Worm (Caenorhabditis elegans) whole organism, L1 larva: ENCODE results near the gene str-220.
A peak's percentile ranks its signal among the peaks of the same experiment; 100 is the strongest.

Experiments used
- C16A3.4 ChIP-seq: fragments of 150-350 bp; optimal IDR thresholded peaks from 2 replicates; lab custom pipeline; 2014; ENCODE audit warnings: missing biosample characterization, missing genetic modification characterization
- F16B12.6 ChIP-seq: fragments of 150-350 bp; optimal IDR thresholded peaks from 2 replicates; lab custom pipeline; 2014; ENCODE audit warnings: missing biosample characterization, missing genetic modification characterization
- Y116A8C.19 ChIP-seq: sonication (generic microtip); optimal IDR thresholded peaks from 2 replicates; lab custom pipeline; 2016; ENCODE audit warnings: missing compliant biosample characterization, missing genetic modification characterization, borderline replicate concordance
- alr-1 ChIP-seq: fragments of 200-800 bp; sonication (Bioruptor generic); optimal IDR thresholded peaks from 2 replicates; lab custom pipeline; 2018; ENCODE audit warnings: borderline replicate concordance, mild to moderate bottlenecking, missing genetic modification characterization, missing compliant biosample characterization
- aly-2 ChIP-seq: fragments of 150-350 bp; optimal IDR thresholded peaks from 2 replicates; lab custom pipeline; 2014; ENCODE audit warnings: missing biosample characterization, missing genetic modification characterization
- ama-1 ChIP-seq: fragments of 150-350 bp; optimal IDR thresholded peaks from 2 replicates; lab custom pipeline; 2014
- blmp-1 ChIP-seq: fragments of 150-350 bp; optimal IDR thresholded peaks from 2 replicates; lab custom pipeline; 2014; ENCODE audit warnings: missing biosample characterization, missing genetic modification characterization
- ceh-8 ChIP-seq: fragments of 200-800 bp; sonication (Bioruptor generic); optimal IDR thresholded peaks from 2 replicates; lab custom pipeline; 2018; ENCODE audit warnings: mild to moderate bottlenecking, missing genetic modification characterization, moderate library complexity, missing compliant biosample characterization
- ces-1 ChIP-seq: fragments of 150-350 bp; optimal IDR thresholded peaks from 2 replicates; lab custom pipeline; 2014; ENCODE audit warnings: missing biosample characterization, missing genetic modification reagents, missing genetic modification characterization
- dpl-1 ChIP-seq, 3 experiments: fragments of 150-350 bp in 2 of 3; sonication (generic microtip) in 1 of 3; optimal IDR thresholded peaks; 2 replicates each; lab custom pipeline; 2014 to 2017; ENCODE audit warnings: missing biosample characterization in 3 of 3, missing genetic modification characterization in 3 of 3, missing genetic modification reagents in 3 of 3
- efl-3 ChIP-seq: fragments of 200-800 bp; sonication (Bioruptor generic); optimal IDR thresholded peaks from 2 replicates; lab custom pipeline; 2018; ENCODE audit warnings: mild to moderate bottlenecking, missing genetic modification characterization, missing compliant biosample characterization
- egl-27 ChIP-seq, 2 experiments: fragments of 150-350 bp in 1 of 2; sonication (generic microtip); optimal IDR thresholded peaks; 3 replicates each; lab custom pipeline; 2017 to 2018; ENCODE audit warnings: missing biosample characterization in 2 of 2, missing genetic modification characterization in 2 of 2, missing genetic modification reagents in 2 of 2
- elt-3 ChIP-seq, 6 experiments: fragments of 150-350 bp in 1 of 6; sonication (generic microtip); optimal IDR thresholded peaks; 2 replicates each; lab custom pipeline; 2017 to 2018; ENCODE audit warnings: missing biosample characterization in 6 of 6, missing genetic modification characterization in 6 of 6, inconsistent platforms in 1 of 6
- fkh-10 ChIP-seq: sonication (generic microtip); optimal IDR thresholded peaks from 2 replicates; lab custom pipeline; 2017; ENCODE audit warnings: missing biosample characterization, missing genetic modification reagents, missing genetic modification characterization
- fkh-4 ChIP-seq: sonication (generic microtip); optimal IDR thresholded peaks from 2 replicates; lab custom pipeline; 2016; ENCODE audit warnings: missing compliant biosample characterization, missing genetic modification characterization, borderline replicate concordance
- fkh-8 ChIP-seq: sonication (generic microtip); optimal IDR thresholded peaks from 2 replicates; lab custom pipeline; 2016; ENCODE audit warnings: mild to moderate bottlenecking, missing genetic modification characterization, missing compliant biosample characterization
- fos-1 ChIP-seq: fragments of 150-350 bp; optimal IDR thresholded peaks from 2 replicates; lab custom pipeline; 2014; ENCODE audit warnings: missing biosample characterization, missing genetic modification characterization
- grh-1 ChIP-seq: fragments of 200-800 bp; sonication (Bioruptor generic); IDR thresholded peaks from 2 replicates; pipeline ENCODE4 v1.3.6; 2022; ENCODE audit warnings: missing genetic modification reagents, missing genetic modification characterization, missing compliant biosample characterization
- hpl-2 ChIP-seq: fragments of 150-350 bp; optimal IDR thresholded peaks from 2 replicates; lab custom pipeline; 2014; ENCODE audit warnings: missing biosample characterization, missing genetic modification reagents, missing genetic modification characterization
- irx-1 ChIP-seq: sonication (generic microtip); optimal IDR thresholded peaks from 2 replicates; lab custom pipeline; 2016; ENCODE audit warnings: missing genetic modification characterization, missing compliant biosample characterization
- lin-13 ChIP-seq: fragments of 150-350 bp; optimal IDR thresholded peaks from 2 replicates; lab custom pipeline; 2014; ENCODE audit warnings: missing biosample characterization, missing genetic modification reagents, missing genetic modification characterization
- lin-15B ChIP-seq: fragments of 150-350 bp; sonication (generic microtip); optimal IDR thresholded peaks from 3 replicates; lab custom pipeline; 2014; ENCODE audit warnings: missing biosample characterization, missing genetic modification characterization
- lin-35 ChIP-seq, 2 experiments: fragments of 150-350 bp; optimal IDR thresholded peaks; 2 replicates each; lab custom pipeline; 2014; ENCODE audit warnings: missing biosample characterization in 2 of 2, missing genetic modification characterization in 2 of 2, missing genetic modification reagents in 2 of 2
- lir-3 ChIP-seq: sonication (generic microtip); optimal IDR thresholded peaks from 2 replicates; lab custom pipeline; 2016; ENCODE audit warnings: mild to moderate bottlenecking, missing genetic modification characterization, moderate library complexity, missing compliant biosample characterization; ENCODE audit not compliant: poor library complexity
- mdl-1 ChIP-seq, 2 experiments: fragments of 150-350 bp; optimal IDR thresholded peaks; 2 replicates each; lab custom pipeline; 2014 to 2017; ENCODE audit warnings: missing biosample characterization in 2 of 2, missing genetic modification characterization in 2 of 2, inconsistent platforms in 1 of 2
- mep-1 ChIP-seq: fragments of 150-350 bp; optimal IDR thresholded peaks from 2 replicates; lab custom pipeline; 2014; ENCODE audit warnings: missing biosample characterization, missing genetic modification characterization
- nhr-11 ChIP-seq: fragments of 150-350 bp; optimal IDR thresholded peaks from 2 replicates; lab custom pipeline; 2014; ENCODE audit warnings: missing biosample characterization, missing genetic modification characterization
- nhr-12 ChIP-seq: sonication (generic microtip); optimal IDR thresholded peaks from 2 replicates; lab custom pipeline; 2017; ENCODE audit warnings: missing biosample characterization, missing genetic modification characterization
- nhr-19 ChIP-seq: fragments of 200-800 bp; sonication (Bioruptor generic); conservative IDR thresholded peaks from 2 replicates; pipeline ENCODE4 v1.3.6; 2022; ENCODE audit warnings: missing genetic modification characterization, missing compliant biosample characterization
- nhr-237 ChIP-seq: fragments of 150-350 bp; optimal IDR thresholded peaks from 2 replicates; lab custom pipeline; 2014; ENCODE audit warnings: missing biosample characterization, missing genetic modification characterization
- nhr-28 ChIP-seq: fragments of 150-350 bp; optimal IDR thresholded peaks from 2 replicates; lab custom pipeline; 2014; ENCODE audit warnings: missing biosample characterization, missing genetic modification characterization
- nhr-47 ChIP-seq: sonication (generic microtip); optimal IDR thresholded peaks from 2 replicates; lab custom pipeline; 2016; ENCODE audit warnings: mild to moderate bottlenecking, missing genetic modification characterization, moderate library complexity, missing compliant biosample characterization
- nhr-71 ChIP-seq: sonication (generic microtip); optimal IDR thresholded peaks from 2 replicates; lab custom pipeline; 2016; ENCODE audit warnings: mild to moderate bottlenecking, missing genetic modification characterization, moderate library complexity, missing compliant biosample characterization
- nhr-77 ChIP-seq: fragments of 150-350 bp; optimal IDR thresholded peaks from 2 replicates; lab custom pipeline; 2014; ENCODE audit warnings: missing biosample characterization, missing genetic modification characterization
- nhr-85 ChIP-seq: sonication (generic microtip); peaks from one replicate; lab custom pipeline; 2016; ENCODE audit warnings: missing genetic modification characterization, inconsistent platforms, missing compliant biosample characterization
- nhr-90 ChIP-seq: sonication (generic microtip); optimal IDR thresholded peaks from 2 replicates; lab custom pipeline; 2016; ENCODE audit warnings: mild to moderate bottlenecking, missing genetic modification characterization, missing compliant biosample characterization; ENCODE audit not compliant: poor library complexity
- pag-3 ChIP-seq: sonication (generic microtip); optimal IDR thresholded peaks from 2 replicates; lab custom pipeline; 2017; ENCODE audit warnings: missing genetic modification characterization, mild to moderate bottlenecking, missing compliant biosample characterization, antibody characterized with exemption, borderline replicate concordance; ENCODE audit not compliant: insufficient read depth
- pax-3 ChIP-seq: fragments of 200-800 bp; sonication (Bioruptor generic); optimal IDR thresholded peaks from 2 replicates; lab custom pipeline; 2018; ENCODE audit warnings: mild to moderate bottlenecking, missing genetic modification characterization, moderate library complexity, missing compliant biosample characterization
- pqm-1 ChIP-seq: sonication (generic microtip); optimal IDR thresholded peaks from 3 replicates; lab custom pipeline; 2017; ENCODE audit warnings: missing biosample characterization, missing genetic modification characterization
- snpc-4 ChIP-seq: fragments of 150-350 bp; optimal IDR thresholded peaks from 2 replicates; lab custom pipeline; 2014; ENCODE audit warnings: missing biosample characterization, missing genetic modification characterization
- snu-23 ChIP-seq: sonication (generic microtip); optimal IDR thresholded peaks from 2 replicates; lab custom pipeline; 2016; ENCODE audit warnings: missing genetic modification characterization, missing compliant biosample characterization
- sup-37 ChIP-seq: fragments of 200-800 bp; sonication (Bioruptor generic); optimal IDR thresholded peaks from 2 replicates; lab custom pipeline; 2018; ENCODE audit warnings: mild to moderate bottlenecking, missing genetic modification characterization, missing compliant biosample characterization
- swsn-7 ChIP-seq: sonication (generic microtip); optimal IDR thresholded peaks from 2 replicates; lab custom pipeline; 2016; ENCODE audit warnings: missing genetic modification characterization, missing compliant biosample characterization
- unc-30 ChIP-seq: sonication (generic microtip); optimal IDR thresholded peaks from 2 replicates; lab custom pipeline; 2017; ENCODE audit warnings: missing biosample characterization, missing genetic modification characterization
- unc-62 ChIP-seq: fragments of 150-350 bp; optimal IDR thresholded peaks from 2 replicates; lab custom pipeline; 2014; ENCODE audit warnings: missing biosample characterization, missing genetic modification reagents, missing genetic modification characterization
- unc-86 ChIP-seq: sonication (generic microtip); optimal IDR thresholded peaks from 2 replicates; lab custom pipeline; 2016; ENCODE audit warnings: missing genetic modification characterization, missing compliant biosample characterization
- vab-15 ChIP-seq: sonication (generic microtip); optimal IDR thresholded peaks from 2 replicates; lab custom pipeline; 2017; ENCODE audit warnings: missing genotype, mild to moderate bottlenecking, missing genetic modification characterization, missing compliant biosample characterization
- xbp-1 ChIP-seq: sonication (generic microtip); optimal IDR thresholded peaks from 2 replicates; lab custom pipeline; 2016; ENCODE audit warnings: missing genetic modification characterization, missing compliant biosample characterization
- zag-1 ChIP-seq: fragments of 150-350 bp; optimal IDR thresholded peaks from 2 replicates; lab custom pipeline; 2014; ENCODE audit warnings: missing biosample characterization, missing genetic modification characterization
- zip-4 ChIP-seq: fragments of 200-800 bp; sonication (Bioruptor generic); optimal IDR thresholded peaks from 2 replicates; lab custom pipeline; 2018; ENCODE audit warnings: mild to moderate bottlenecking, missing genetic modification characterization, moderate library complexity, missing compliant biosample characterization
- ztf-11 ChIP-seq, 2 experiments: sonication (generic microtip); optimal IDR thresholded peaks; 2 replicates each; lab custom pipeline; 2016 to 2017; ENCODE audit warnings: missing genetic modification characterization in 2 of 2, missing biosample characterization in 1 of 2, missing compliant biosample characterization in 1 of 2

Gene str-220

DNA sequence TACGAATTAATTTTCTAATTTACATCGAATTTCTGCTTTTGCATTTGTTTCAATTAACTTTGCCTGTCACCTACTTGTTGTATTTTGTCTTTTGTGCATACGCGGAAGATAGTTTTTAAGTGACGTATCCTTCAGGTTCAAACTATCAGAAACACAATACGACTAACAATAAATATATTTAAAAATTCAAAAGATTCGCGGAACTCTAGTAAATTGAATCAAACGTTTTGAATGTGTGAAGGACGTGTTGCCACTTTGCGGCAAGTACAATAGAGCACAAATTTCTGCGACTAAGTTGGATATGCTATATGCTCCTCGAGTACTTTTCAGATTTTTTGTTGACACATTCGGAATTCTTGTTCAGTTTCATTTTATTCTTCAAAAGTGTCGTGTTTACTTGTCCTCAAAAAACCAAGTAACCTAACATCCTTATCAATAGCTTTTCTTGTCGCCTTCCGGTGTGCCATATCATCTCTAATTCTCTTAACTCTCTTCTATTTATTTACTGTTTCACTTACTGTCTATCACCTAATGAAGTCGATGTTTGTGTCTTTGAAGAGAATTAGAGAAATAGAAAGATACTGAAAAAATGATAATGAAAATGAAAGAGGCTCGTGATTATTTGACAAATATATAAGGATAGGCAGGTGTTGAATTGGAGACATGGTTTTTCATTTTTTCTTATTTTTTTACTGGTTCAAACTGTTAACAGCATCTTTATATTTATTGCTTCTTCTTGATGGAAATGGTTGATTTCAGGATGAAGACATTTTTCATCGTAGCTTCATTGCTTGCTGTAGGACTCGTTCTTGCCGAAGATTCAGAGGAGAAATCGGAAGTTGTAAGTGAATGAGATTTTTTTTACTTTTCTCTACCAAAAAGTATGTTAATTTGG lies 17.7 kb upstream of the str-220 start, which contains the start of gene srlf-7:
srlf-7 (plus strand) TSS at position 760 of the 895 bp plus-strand sequence.
- TF ChIP-seq unc-30 (tag; lab: Kevin White, UChicago) (no peak), pag-3 (tag; lab: Kevin White, UChicago) (no peak), ces-1 (GFP tag; lab: Kevin White, UChicago) (no peak), C16A3.4 (tag; lab: Kevin White, UChicago) (peak; percentile 37), snpc-4 (tag; lab: Kevin White, UChicago) (no peak), nhr-85 (peak; percentile 86), lin-35 (GFP tag; optimal IDR thresholded peaks at IDR 0.05; lab: Kevin White, UChicago) (peak in 1 of 2 experiments; percentile 80), fkh-4 (tag; lab: Kevin White, UChicago) (no peak), nhr-11 (no peak), zag-1 (tag; lab: Kevin White, UChicago) (no peak), unc-86 (tag; lab: Kevin White, UChicago) (no peak), fkh-8 (tag; lab: Kevin White, UChicago) (no peak), F16B12.6 (tag; lab: Kevin White, UChicago) (no peak), elt-3 (tag; optimal IDR thresholded peaks at IDR 0.05; lab: Kevin White, UChicago) (peak in 5 of 6 experiments; percentile 55 to 98 (median 90)), mdl-1 (tag; optimal IDR thresholded peaks at IDR 0.05; lab: Kevin White, UChicago) (no peak), ama-1 (lab: Kevin White, UChicago) (no peak), ztf-11 (tag; optimal IDR thresholded peaks at IDR 0.05; lab: Kevin White, UChicago) (no peak), dpl-1 (GFP tag; optimal IDR thresholded peaks at IDR 0.05; lab: Kevin White, UChicago) (peak in 1 of 3 experiments; percentile 36), vab-15 (tag; lab: Kevin White, UChicago) (no peak), alr-1 (tag; lab: Kevin White, UChicago) (no peak), nhr-77 (peak; percentile 58), lir-3 (tag; lab: Kevin White, UChicago) (no peak), sup-37 (GFP tag; lab: Kevin White, UChicago) (no peak), pax-3 (tag; lab: Kevin White, UChicago) (no peak), hpl-2 (GFP tag; lab: Kevin White, UChicago) (no peak), blmp-1 (tag; lab: Kevin White, UChicago) (peak; percentile 67), nhr-237 (tag; lab: Kevin White, UChicago) (no peak), snu-23 (peak; percentile 52), nhr-47 (tag; lab: Kevin White, UChicago) (no peak), grh-1 (GFP tag; lab: Robert Waterston, UW) (no peak), nhr-90 (tag; lab: Kevin White, UChicago) (peak; percentile 77), mep-1 (tag; lab: Kevin White, UChicago) (no peak), xbp-1 (tag; lab: Kevin White, UChicago) (no peak), ceh-8 (GFP tag; lab: Kevin White, UChicago) (no peak), irx-1 (tag; lab: Kevin White, UChicago) (no peak), Y116A8C.19 (tag; lab: Kevin White, UChicago) (no peak), nhr-19 (GFP tag; lab: Robert Waterston, UW) (peak; percentile 40), lin-13 (peak; percentile 9), efl-3 (GFP tag; lab: Kevin White, UChicago) (no peak), swsn-7 (peak; percentile 2), fos-1 (tag; lab: Kevin White, UChicago) (peak; percentile 6), aly-2 (tag; lab: Kevin White, UChicago) (no peak), unc-62 (GFP tag; lab: Kevin White, UChicago) (no peak), nhr-28 (tag; lab: Kevin White, UChicago) (no peak), egl-27 (tag; optimal IDR thresholded peaks at IDR 0.05; lab: Kevin White, UChicago) (no peak), nhr-12 (tag; lab: Kevin White, UChicago) (no peak), pqm-1 (tag; lab: Kevin White, UChicago) (no peak), nhr-71 (tag; lab: Kevin White, UChicago) (peak; percentile 78), lin-15B (tag; lab: Kevin White, UChicago) (no peak), fkh-10 (GFP tag; lab: Kevin White, UChicago) (peak; percentile 54), zip-4 (GFP tag; lab: Kevin White, UChicago) (no peak)
